Fruit fly (Drosophila melanogaster) whole organism, embryonic: Measurements from ENCODE around the gene CG6972.
A peak's percentile ranks its signal among the peaks of the same experiment; 100 is the strongest.

Experiments
- ATbp ChIP-seq: fragments of 200-800 bp; sonication (Bioruptor generic); optimal IDR thresholded peaks from 2 replicates; lab custom pipeline; 2017; ENCODE audit warnings: missing biosample characterization, mild to moderate bottlenecking, missing genetic modification characterization, missing genetic modification reagents
- B-H1 ChIP-seq: fragments of 200-800 bp; sonication (Bioruptor generic); IDR thresholded peaks from 3 replicates; pipeline ENCODE4 v1.3.6; 2022; ENCODE audit warnings: missing biosample characterization, missing genetic modification characterization
- Bgb ChIP-seq: fragments of 200-800 bp; sonication (Bioruptor generic); IDR thresholded peaks from 2 replicates; pipeline ENCODE4 v1.3.6; 2022; ENCODE audit warnings: missing biosample characterization, missing genetic modification characterization; ENCODE audit not compliant: partially characterized antibody
- CG10267 ChIP-seq: fragments of 200-800 bp; sonication (Bioruptor generic); optimal IDR thresholded peaks from 2 replicates; lab custom pipeline; 2018; ENCODE audit warnings: missing biosample characterization, mild to moderate bottlenecking, missing genetic modification characterization, moderate library complexity
- CG10321 ChIP-seq: fragments of 200-800 bp; sonication (Bioruptor generic); IDR thresholded peaks from 2 replicates; pipeline ENCODE4 v1.3.6; 2022; ENCODE audit warnings: missing biosample characterization, missing genetic modification characterization
- CG10979 ChIP-seq: fragments of 200-800 bp; sonication (Bioruptor generic); optimal IDR thresholded peaks from 2 replicates; lab custom pipeline; 2018; ENCODE audit warnings: missing biosample characterization, mild to moderate bottlenecking, missing genetic modification characterization, moderate library complexity
- CG13123 ChIP-seq: fragments of 200-800 bp; sonication (Bioruptor generic); optimal IDR thresholded peaks from 2 replicates; lab custom pipeline; 2016; ENCODE audit warnings: missing biosample characterization, missing genetic modification characterization
- CG13424 ChIP-seq: fragments of 200-800 bp; sonication (Bioruptor generic); optimal IDR thresholded peaks from 2 replicates; lab custom pipeline; 2019; ENCODE audit warnings: missing biosample characterization, mild to moderate bottlenecking, missing genetic modification characterization, moderate library complexity
- CG14667 ChIP-seq: fragments of 200-800 bp; sonication (Bioruptor generic); IDR thresholded peaks from 2 replicates; pipeline ENCODE4 v1.3.6; 2022; ENCODE audit warnings: missing biosample characterization, missing genetic modification characterization
- CG15011 ChIP-seq: fragments of 200-800 bp; sonication (Bioruptor generic); optimal IDR thresholded peaks from 3 replicates; lab custom pipeline; 2018; ENCODE audit warnings: missing biosample characterization, mild to moderate bottlenecking, missing genetic modification characterization
- CG15073 ChIP-seq: fragments of 200-800 bp; sonication (Bioruptor generic); optimal IDR thresholded peaks from 2 replicates; lab custom pipeline; 2016; ENCODE audit warnings: missing biosample characterization, missing genetic modification characterization
- CG17385 ChIP-seq: fragments of 200-800 bp; sonication (Bioruptor generic); optimal IDR thresholded peaks from 3 replicates; lab custom pipeline; 2018; ENCODE audit warnings: missing biosample characterization, mild to moderate bottlenecking, missing genetic modification characterization
- CG18599 ChIP-seq: fragments of 200-800 bp; sonication (Bioruptor generic); optimal IDR thresholded peaks from 3 replicates; lab custom pipeline; 2017; ENCODE audit warnings: missing biosample characterization, missing genetic modification characterization, mild to moderate bottlenecking, moderate library complexity, missing genetic modification reagents
- CG2199 ChIP-seq: fragments of 200-800 bp; sonication (Bioruptor generic); IDR thresholded peaks from 3 replicates; pipeline ENCODE4 v1.3.6; 2022; ENCODE audit warnings: missing biosample characterization, missing genetic modification characterization
- CG43689 ChIP-seq: fragments of 200-800 bp; sonication (Bioruptor generic); IDR thresholded peaks from 2 replicates; pipeline ENCODE4 v1.3.6; 2022; ENCODE audit warnings: missing biosample characterization, missing genetic modification characterization
- CG8281 ChIP-seq: fragments of 200-800 bp; sonication (Bioruptor generic); optimal IDR thresholded peaks from 2 replicates; lab custom pipeline; 2018; ENCODE audit warnings: missing biosample characterization, mild to moderate bottlenecking, missing genetic modification characterization, moderate library complexity
- D19A ChIP-seq: fragments of 200-800 bp; optimal IDR thresholded peaks from 3 replicates; lab custom pipeline; 2019; ENCODE audit warnings: missing biosample characterization, mild to moderate bottlenecking, missing genetic modification characterization, moderate library complexity
- Ets65A ChIP-seq: fragments of 200-800 bp; sonication (Bioruptor generic); peaks from one replicate; lab custom pipeline; 2016; ENCODE audit warnings: missing biosample characterization, missing genetic modification characterization
- Fer2 ChIP-seq: fragments of 200-800 bp; sonication (Bioruptor generic); optimal IDR thresholded peaks from 2 replicates; lab custom pipeline; 2018; ENCODE audit warnings: missing biosample characterization, mild to moderate bottlenecking, missing genetic modification characterization, moderate library complexity
- Fer3 ChIP-seq: fragments of 200-800 bp; sonication (Bioruptor generic); optimal IDR thresholded peaks from 2 replicates; lab custom pipeline; 2018; ENCODE audit warnings: missing biosample characterization, mild to moderate bottlenecking, missing genetic modification characterization, moderate library complexity
- Hand ChIP-seq: fragments of 200-800 bp; sonication (Bioruptor generic); optimal IDR thresholded peaks from 2 replicates; lab custom pipeline; 2017; ENCODE audit warnings: mild to moderate bottlenecking, missing biosample characterization, missing genetic modification reagents, missing genetic modification characterization
- Hey ChIP-seq: fragments of 200-800 bp; sonication (Bioruptor generic); optimal IDR thresholded peaks from 3 replicates; lab custom pipeline; 2018; ENCODE audit warnings: missing biosample characterization, mild to moderate bottlenecking, missing genetic modification characterization
- Hsf ChIP-seq: fragments of 200-800 bp; sonication (Bioruptor generic); optimal IDR thresholded peaks from 3 replicates; lab custom pipeline; 2016; ENCODE audit warnings: missing biosample characterization, missing genetic modification characterization
- Med ChIP-seq: fragments of 200-800 bp; sonication (Bioruptor generic); peaks from one replicate; lab custom pipeline; 2016; ENCODE audit warnings: missing biosample characterization, missing genetic modification characterization, mild to moderate bottlenecking, inconsistent platforms, moderate library complexity
- Scr ChIP-seq: fragments of 200-800 bp; sonication (Bioruptor generic); IDR thresholded peaks from 2 replicates; pipeline ENCODE4 v1.3.6; 2022; ENCODE audit warnings: missing biosample characterization, missing genetic modification characterization; ENCODE audit not compliant: partially characterized antibody
- Side ChIP-seq: fragments of 200-800 bp; sonication (Bioruptor generic); optimal IDR thresholded peaks from 2 replicates; lab custom pipeline; 2016; ENCODE audit warnings: missing biosample characterization, missing genetic modification characterization
- Ssrp ChIP-seq: fragments of 200-800 bp; sonication (Bioruptor generic); optimal IDR thresholded peaks from 2 replicates; lab custom pipeline; 2018; ENCODE audit warnings: missing biosample characterization, mild to moderate bottlenecking, missing genetic modification characterization, moderate library complexity
- Usf ChIP-seq: fragments of 200-800 bp; sonication (Bioruptor generic); optimal IDR thresholded peaks from 2 replicates; lab custom pipeline; 2017; ENCODE audit warnings: missing genotype, missing biosample characterization, missing genetic modification characterization
- abd-A ChIP-seq: fragments of 200-800 bp; sonication (Bioruptor generic); optimal IDR thresholded peaks from 3 replicates; lab custom pipeline; 2019; ENCODE audit warnings: missing biosample characterization, mild to moderate bottlenecking, missing genetic modification characterization, moderate library complexity
- btn ChIP-seq: fragments of 200-800 bp; sonication (Bioruptor generic); optimal IDR thresholded peaks from 2 replicates; lab custom pipeline; 2016; ENCODE audit warnings: missing biosample characterization, missing genetic modification characterization
- ci ChIP-seq: fragments of 200-800 bp; sonication (Bioruptor generic); IDR thresholded peaks from 3 replicates; pipeline ENCODE4 v1.3.6; 2022; ENCODE audit warnings: missing biosample characterization, missing genetic modification characterization
- ems ChIP-seq: fragments of 200-800 bp; sonication (Bioruptor generic); optimal IDR thresholded peaks from 3 replicates; lab custom pipeline; 2016; ENCODE audit warnings: missing biosample characterization, missing genetic modification characterization
- esg ChIP-seq: fragments of 200-800 bp; sonication (Bioruptor generic); conservative IDR thresholded peaks from 2 replicates; pipeline ENCODE4 v1.3.6; 2022; ENCODE audit warnings: missing biosample characterization, missing genetic modification characterization
- grau ChIP-seq: fragments of 200-800 bp; optimal IDR thresholded peaks from 3 replicates; lab custom pipeline; 2019; ENCODE audit warnings: missing biosample characterization, mild to moderate bottlenecking, missing genetic modification characterization, moderate library complexity
- gsb-n ChIP-seq: fragments of 200-800 bp; sonication (Bioruptor generic); optimal IDR thresholded peaks from 3 replicates; lab custom pipeline; 2018; ENCODE audit warnings: missing biosample characterization, mild to moderate bottlenecking, missing genetic modification characterization
- hb ChIP-seq: fragments of 200-800 bp; sonication (Bioruptor generic); IDR thresholded peaks from 3 replicates; pipeline ENCODE4 v1.3.6; 2022; ENCODE audit warnings: missing biosample characterization, missing genetic modification characterization; ENCODE audit not compliant: partially characterized antibody
- kni ChIP-seq: fragments of 200-800 bp; sonication (Bioruptor generic); optimal IDR thresholded peaks from 3 replicates; lab custom pipeline; 2017; ENCODE audit warnings: mild to moderate bottlenecking, missing biosample characterization, missing genetic modification reagents, missing genetic modification characterization
- nerfin-1 ChIP-seq: fragments of 200-800 bp; sonication (Bioruptor generic); optimal IDR thresholded peaks from 3 replicates; lab custom pipeline; 2019; ENCODE audit warnings: missing biosample characterization, mild to moderate bottlenecking, missing genetic modification characterization, moderate library complexity
- oc ChIP-seq: fragments of 200-800 bp; sonication (Bioruptor generic); optimal IDR thresholded peaks from 2 replicates; lab custom pipeline; 2018; ENCODE audit warnings: missing biosample characterization, mild to moderate bottlenecking, missing genetic modification characterization, moderate library complexity
- pnt ChIP-seq: fragments of 200-800 bp; sonication (Bioruptor generic); optimal IDR thresholded peaks from 3 replicates; lab custom pipeline; 2016; ENCODE audit warnings: missing biosample characterization, missing genetic modification characterization
- pros ChIP-seq: fragments of 200-800 bp; sonication (Bioruptor generic); optimal IDR thresholded peaks from 3 replicates; lab custom pipeline; 2019; ENCODE audit warnings: missing biosample characterization, mild to moderate bottlenecking, missing genetic modification characterization, moderate library complexity
- row ChIP-seq: fragments of 200-800 bp; sonication (Bioruptor generic); IDR thresholded peaks from 3 replicates; pipeline ENCODE4 v1.3.6; 2022; ENCODE audit warnings: missing biosample characterization, missing genetic modification characterization
- salm ChIP-seq: fragments of 200-800 bp; sonication (Bioruptor generic); optimal IDR thresholded peaks from 2 replicates; lab custom pipeline; 2018; ENCODE audit warnings: missing biosample characterization, mild to moderate bottlenecking, missing genetic modification characterization
- sd ChIP-seq: fragments of 200-800 bp; sonication (Bioruptor generic); optimal IDR thresholded peaks from 3 replicates; lab custom pipeline; 2018; ENCODE audit warnings: missing biosample characterization, mild to moderate bottlenecking, missing genetic modification characterization, moderate library complexity
- sens ChIP-seq: fragments of 200-800 bp; sonication (Bioruptor generic); peaks from one replicate; lab custom pipeline; 2016; ENCODE audit warnings: missing biosample characterization, missing genetic modification characterization
- shn ChIP-seq: fragments of 200-800 bp; sonication (Bioruptor generic); optimal IDR thresholded peaks from 3 replicates; lab custom pipeline; 2016; ENCODE audit warnings: missing biosample characterization, missing genetic modification characterization
- tap ChIP-seq: fragments of 200-800 bp; optimal IDR thresholded peaks from 3 replicates; lab custom pipeline; 2019; ENCODE audit warnings: missing biosample characterization, mild to moderate bottlenecking, missing genetic modification characterization, moderate library complexity
- toy ChIP-seq: fragments of 200-800 bp; sonication (Bioruptor generic); IDR thresholded peaks from 2 replicates; pipeline ENCODE4 v1.3.6; 2022; ENCODE audit warnings: missing biosample characterization, missing genetic modification characterization
- tup ChIP-seq: fragments of 200-800 bp; sonication (Bioruptor generic); optimal IDR thresholded peaks from 2 replicates; lab custom pipeline; 2016; ENCODE audit warnings: missing biosample characterization, mild to moderate bottlenecking, missing genetic modification characterization, moderate library complexity
- unpg ChIP-seq: fragments of 200-800 bp; sonication (Bioruptor generic); optimal IDR thresholded peaks from 3 replicates; lab custom pipeline; 2018; ENCODE audit warnings: missing biosample characterization, mild to moderate bottlenecking, missing genetic modification characterization, moderate library complexity
- zen ChIP-seq: fragments of 200-800 bp; sonication (Bioruptor generic); optimal IDR thresholded peaks from 3 replicates; lab custom pipeline; 2018; ENCODE audit warnings: missing biosample characterization, mild to moderate bottlenecking, missing genetic modification characterization, moderate library complexity

Gene CG6972

DNA sequence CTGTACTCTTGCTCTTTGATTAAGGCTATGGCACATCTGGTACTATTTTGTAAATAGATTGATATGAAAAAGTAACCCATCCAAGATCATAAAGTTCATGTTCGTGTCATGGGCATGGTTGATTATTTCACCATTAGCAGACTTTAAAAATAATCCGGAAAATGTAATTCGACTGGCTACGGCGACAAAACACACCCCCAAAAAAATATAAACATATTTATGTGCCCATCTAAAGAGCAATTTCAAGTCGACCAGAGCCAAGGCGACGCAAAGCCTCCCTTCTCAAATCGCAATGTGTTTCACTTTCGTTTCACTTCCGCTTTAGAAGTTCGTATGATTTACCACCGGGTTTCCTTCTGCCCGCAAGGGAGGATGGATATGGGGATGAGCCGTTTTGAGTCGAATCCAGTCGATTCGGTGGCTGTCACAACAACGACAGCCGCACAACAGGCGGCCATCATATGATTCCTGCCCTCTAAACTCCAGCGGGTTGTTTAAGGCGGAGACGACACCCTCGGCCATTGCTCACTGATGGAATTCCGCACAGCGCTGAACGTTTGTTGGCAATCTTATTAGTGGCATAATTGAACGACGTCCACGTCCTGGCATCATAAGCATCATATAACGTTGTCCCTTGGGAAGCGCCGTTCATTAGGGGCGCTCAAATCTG lies 17.3 kb downstream of the CG6972 start:
- TF ChIP-seq Med (GFP tag; lab: Kevin White, UChicago) (peak; percentile 49), D19A (tag; lab: Kevin White, UChicago) (peak; percentile 94), kni (peak; percentile 18), Fer2 (tag; lab: Kevin White, UChicago) (no peak), gsb-n (tag; lab: Kevin White, UChicago) (peak; percentile 79), sd (tag; lab: Kevin White, UChicago) (peak; percentile 73), CG13123 (GFP tag; lab: Kevin White, UChicago) (no peak), Bgb (GFP tag; lab: Robert Waterston, UW) (no peak), salm (tag; lab: Kevin White, UChicago) (no peak), CG43689 (GFP tag; lab: Robert Waterston, UW) (no peak), esg (GFP tag; lab: Robert Waterston, UW) (no peak), tap (peak; percentile 13), btn (GFP tag; lab: Kevin White, UChicago) (no peak), CG10267 (tag; lab: Kevin White, UChicago) (no peak), nerfin-1 (tag; lab: Kevin White, UChicago) (peak; percentile 98), tup (GFP tag; lab: Kevin White, UChicago) (no peak), pros (GFP tag; lab: Kevin White, UChicago) (peak; percentile 99), grau (tag; lab: Kevin White, UChicago) (no peak), Usf (no peak), CG2199 (GFP tag; lab: Robert Waterston, UW) (0 out of 3 replicates have a peak, but pooled peaks have one; percentile 39), sens (peak; percentile 42), CG14667 (GFP tag; lab: Robert Waterston, UW) (no peak), B-H1 (GFP tag; lab: Robert Waterston, UW) (no peak), oc (tag; lab: Kevin White, UChicago) (peak; percentile 42), row (GFP tag; lab: Robert Waterston, UW) (peak; percentile 41), Hand (GFP tag; lab: Kevin White, UChicago) (no peak), ems (GFP tag; lab: Kevin White, UChicago) (no peak), Hsf (GFP tag; lab: Kevin White, UChicago) (no peak), hb (no peak), Ets65A (peak; percentile 35), Hey (tag; lab: Kevin White, UChicago) (peak; percentile 77), CG10321 (GFP tag; lab: Robert Waterston, UW) (no peak), CG15011 (GFP tag; lab: Kevin White, UChicago) (no peak), Scr (GFP tag; lab: Robert Waterston, UW) (no peak), Fer3 (tag; lab: Kevin White, UChicago) (no peak), toy (GFP tag; lab: Robert Waterston, UW) (no peak), abd-A (tag; lab: Kevin White, UChicago) (peak; percentile 59), CG17385 (GFP tag; lab: Kevin White, UChicago) (no peak)

- TF ChIP-seq CG15073 (GFP tag; lab: Kevin White, UChicago), result no peak
- no peak for TF ChIP-seq shn (GFP tag; lab: Kevin White, UChicago)
- TF ChIP-seq Side (GFP tag; lab: Kevin White, UChicago), result peak; percentile 9
- TF ChIP-seq CG8281 (tag; lab: Kevin White, UChicago), result no peak
- peak; percentile 40; the same call in 1 of the 3 replicates for TF ChIP-seq ci
- peak; percentile 16 for TF ChIP-seq zen (tag; lab: Kevin White, UChicago)
- TF ChIP-seq CG18599, result peak; percentile 71
- TF ChIP-seq CG10979, result peak; percentile 64
- TF ChIP-seq CG13424 (tag; lab: Kevin White, UChicago), result peak; percentile 33
- peak; percentile 47 for TF ChIP-seq unpg (GFP tag; lab: Kevin White, UChicago)
- peak; percentile 27 for TF ChIP-seq pnt (GFP tag; lab: Kevin White, UChicago)
- TF ChIP-seq ATbp (GFP tag; lab: Kevin White, UChicago), result peak; percentile 16
- TF ChIP-seq Ssrp (tag; lab: Kevin White, UChicago), result peak; percentile 31
These were observed 17.8 kb downstream of the CG6972 start for dm6 chr3R:22719607-22719949.
